Worm (Caenorhabditis elegans) whole organism, L3 larva: ENCODE measurements around the gene C14B9.10.

Source experiments
- R02D3.7 ChIP-seq: fragments of 150-350 bp; optimal IDR thresholded peaks from 2 replicates; lab custom pipeline; 2014; ENCODE audit warnings: missing biosample characterization, missing genetic modification characterization
- ZK546.5 ChIP-seq: sonication (generic microtip); optimal IDR thresholded peaks from 2 replicates; lab custom pipeline; 2017; ENCODE audit warnings: missing biosample characterization, missing genetic modification characterization
- daf-12 ChIP-seq: fragments of 150-350 bp; optimal IDR thresholded peaks from 2 replicates; lab custom pipeline; 2014; ENCODE audit warnings: missing biosample characterization, missing genetic modification reagents, missing genetic modification characterization
- elt-2 ChIP-seq: sonication (generic microtip); optimal IDR thresholded peaks from 2 replicates; lab custom pipeline; 2016; ENCODE audit warnings: missing genetic modification reagents, mild to moderate bottlenecking, missing genetic modification characterization, missing compliant biosample characterization
- elt-3 ChIP-seq, 3 experiments: fragments of 150-350 bp in 1 of 3; sonication (generic microtip) in 2 of 3; optimal IDR thresholded peaks; 2 replicates in 2 of 3; 4 replicates in 1 of 3; lab custom pipeline; 2014 to 2017; ENCODE audit warnings: missing biosample characterization in 3 of 3, missing genetic modification characterization in 3 of 3
- fkh-10 ChIP-seq: sonication (generic microtip); optimal IDR thresholded peaks from 2 replicates; lab custom pipeline; 2017; ENCODE audit warnings: missing biosample characterization, missing genetic modification reagents, missing genetic modification characterization
- lin-39 ChIP-seq: fragments of 150-350 bp; optimal IDR thresholded peaks from 2 replicates; lab custom pipeline; 2018; ENCODE audit warnings: missing biosample characterization, missing genetic modification reagents, missing genetic modification characterization
- lsy-12 ChIP-seq: sonication (generic microtip); optimal IDR thresholded peaks from 2 replicates; lab custom pipeline; 2016; ENCODE audit warnings: mild to moderate bottlenecking, missing genetic modification characterization, missing compliant biosample characterization
- nfya-1 ChIP-seq: sonication (generic microtip); optimal IDR thresholded peaks from 2 replicates; lab custom pipeline; 2017; ENCODE audit warnings: missing genetic modification characterization, mild to moderate bottlenecking, missing compliant biosample characterization, antibody characterized with exemption, moderate library complexity; ENCODE audit not compliant: insufficient read depth
- nhr-77 ChIP-seq: fragments of 150-350 bp; optimal IDR thresholded peaks from 2 replicates; lab custom pipeline; 2014; ENCODE audit warnings: missing biosample characterization, missing genetic modification characterization
- pqm-1 ChIP-seq: fragments of 150-350 bp; optimal IDR thresholded peaks from 2 replicates; lab custom pipeline; 2017; ENCODE audit warnings: missing biosample characterization, missing genetic modification characterization, inconsistent platforms
- snpc-4 ChIP-seq: fragments of 150-350 bp; optimal IDR thresholded peaks from 2 replicates; lab custom pipeline; 2014; ENCODE audit warnings: missing biosample characterization, missing genetic modification characterization
- zag-1 ChIP-seq: fragments of 150-350 bp; optimal IDR thresholded peaks from 2 replicates; lab custom pipeline; 2014; ENCODE audit warnings: missing biosample characterization, missing genetic modification characterization

ce11 chrIII:8121923-8122322 lies 8.7 kb upstream of the C14B9.10 start:
- no peak for TF ChIP-seq snpc-4 (tag; lab: Kevin White, UChicago)
- no peak for TF ChIP-seq lin-39
- TF ChIP-seq R02D3.7: no peak
- no peak for TF ChIP-seq lsy-12
- TF ChIP-seq nhr-77 (tag; lab: Kevin White, UChicago): no peak
- TF ChIP-seq pqm-1 (tag; lab: Kevin White, UChicago): no peak
- TF ChIP-seq elt-2 (tag; lab: Kevin White, UChicago): no peak
- TF ChIP-seq ZK546.5 (tag; lab: Kevin White, UChicago): no peak
- TF ChIP-seq elt-3 (tag; optimal IDR thresholded peaks at IDR 0.05; lab: Kevin White, UChicago): no peak
- no peak for TF ChIP-seq daf-12
- TF ChIP-seq nfya-1 (tag; lab: Kevin White, UChicago): no peak
- no peak for TF ChIP-seq fkh-10
- TF ChIP-seq zag-1 (tag; lab: Kevin White, UChicago): no peak
